Worm (Caenorhabditis elegans): ENCODE measurements around the gene Y17D7B.4.

Y17D7B.4 gene

DNA sequence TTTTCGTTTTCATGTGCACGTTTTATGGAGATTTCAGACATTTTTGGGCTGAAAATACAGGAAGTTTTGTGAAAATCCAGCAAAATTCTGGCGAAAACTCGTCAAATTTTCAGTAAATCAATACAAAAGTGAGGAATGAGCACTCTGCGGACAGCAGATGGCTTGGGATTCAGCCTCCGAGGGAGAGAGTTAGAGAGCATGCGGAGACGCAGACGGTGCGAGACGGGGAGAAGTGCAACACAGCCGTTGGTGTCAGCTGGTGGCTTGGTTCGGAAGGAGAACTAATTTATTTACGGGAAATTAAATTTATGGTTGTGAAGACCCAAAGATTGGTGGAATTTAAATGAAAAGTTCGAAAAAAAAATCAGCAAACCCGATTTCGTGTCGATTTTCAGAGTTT, 32.1 kb upstream of the Y17D7B.4 start, which contains the start of gene C54E10.6:
Gene C54E10.6 (minus strand): TSS at position 109 of the 400 bp plus-strand sequence.
- peak; percentile 16 for TF ChIP-seq ces-1 (GFP tag; optimal IDR thresholded peaks at IDR 0.05)
- no peak for TF ChIP-seq R02D3.7 (tag; optimal IDR thresholded peaks at IDR 0.05)
- no peak for TF ChIP-seq Y75B8A.6 (GFP tag; IDR thresholded peaks at IDR 0.05)
- no peak for TF ChIP-seq mxl-2 (GFP tag; conservative IDR thresholded peaks at IDR 0.05)
- TF ChIP-seq hlh-30 (tag; optimal IDR thresholded peaks at IDR 0.05; ENCODE audit: insufficient read depth) = peak; percentile 18
- no peak for TF ChIP-seq dmd-8 (GFP tag; IDR thresholded peaks at IDR 0.05)
- TF ChIP-seq zfp-3 (GFP tag; conservative IDR thresholded peaks at IDR 0.05) = no peak
- TF ChIP-seq lin-15B (tag; optimal IDR thresholded peaks at IDR 0.05) = no peak
- peak; percentile 4 for TF ChIP-seq hlh-11 (tag; optimal IDR thresholded peaks at IDR 0.05)
- no peak for TF ChIP-seq snpc-4 (tag; optimal IDR thresholded peaks at IDR 0.05)
- TF ChIP-seq nhr-237 (tag; optimal IDR thresholded peaks at IDR 0.05) = no peak
- TF ChIP-seq hmg-1.1 (GFP tag; IDR thresholded peaks at IDR 0.05) = peak; percentile 57; the same call in 1 of the 2 replicates
- TF ChIP-seq lin-13 (GFP tag; optimal IDR thresholded peaks at IDR 0.05) = no peak
- no peak for TF ChIP-seq nhr-111 (GFP tag; optimal IDR thresholded peaks at IDR 0.05)
- no peak for TF ChIP-seq lin-1 (GFP tag; IDR thresholded peaks at IDR 0.05)
- no peak for TF ChIP-seq lin-38 (GFP tag; IDR thresholded peaks at IDR 0.05)
- TF ChIP-seq tag-97 (GFP tag; IDR thresholded peaks at IDR 0.05) = no peak

DNA sequence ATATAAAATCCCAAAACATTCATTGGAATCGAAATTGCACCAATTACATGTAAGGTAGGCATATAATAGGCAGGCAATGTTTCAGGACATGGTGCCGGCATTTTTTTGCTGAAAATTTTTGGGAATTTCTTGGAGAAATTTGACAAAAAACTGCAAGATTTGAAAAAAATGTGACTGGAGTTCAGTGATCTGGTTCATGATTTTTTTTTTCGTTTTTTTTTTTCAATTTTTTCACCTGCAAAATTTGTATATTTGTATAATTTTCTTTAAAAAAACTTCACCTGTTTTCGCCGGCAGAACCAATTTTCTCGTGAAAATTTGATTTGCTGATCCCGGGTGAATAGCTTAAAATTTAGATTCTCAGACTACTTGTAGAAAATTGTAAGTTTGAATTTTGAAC, 29.9 kb upstream of the Y17D7B.4 start, which contains the start of gene sri-10:
Gene sri-10 (minus strand): TSS at position 101 of the 400 bp plus-strand sequence.
- no peak for TF ChIP-seq gei-8 (GFP tag; optimal IDR thresholded peaks at IDR 0.05)
- no peak for TF ChIP-seq mes-2 (tag; optimal IDR thresholded peaks at IDR 0.05; ENCODE audit: poor library complexity, severe bottlenecking)
- no peak for TF ChIP-seq tag-97 (GFP tag; IDR thresholded peaks at IDR 0.05)
- no peak for TF ChIP-seq fos-1 (tag; optimal IDR thresholded peaks at IDR 0.05)

DNA sequence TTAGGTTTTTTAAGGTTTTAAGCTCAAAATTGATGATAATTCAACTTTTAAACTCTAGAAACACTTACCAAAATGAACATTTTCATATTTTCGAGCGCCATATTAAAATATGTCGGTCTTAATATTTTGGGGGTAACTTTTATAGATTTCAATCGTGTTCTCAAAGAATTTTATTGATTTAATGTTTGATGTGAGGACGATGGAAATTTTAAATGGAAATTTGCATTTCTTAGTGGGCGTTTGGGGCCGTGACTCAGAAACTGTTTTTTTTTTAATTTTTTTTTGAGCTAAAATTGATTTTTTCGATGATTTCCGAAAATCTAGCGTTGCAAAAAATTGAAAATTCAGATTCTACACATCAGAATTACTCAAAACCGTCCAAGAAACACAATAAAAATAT, 26.8 kb upstream of the Y17D7B.4 start, which contains the start of gene C54E10.10:
Gene C54E10.10 (minus strand): TSS at position 101 of the 400 bp plus-strand sequence.
- no peak for TF ChIP-seq lin-1 (GFP tag; IDR thresholded peaks at IDR 0.05)
- TF ChIP-seq sdz-12 (GFP tag; optimal IDR thresholded peaks at IDR 0.05) = no peak

- TF ChIP-seq F49E8.2 (tag; optimal IDR thresholded peaks at IDR 0.05; ENCODE audit: borderline replicate concordance) = no peak
- TF ChIP-seq daf-16 (GFP tag; optimal IDR thresholded peaks at IDR 0.05) = no peak
- TF ChIP-seq daf-16 (tag; optimal IDR thresholded peaks at IDR 0.05) = no peak
- TF ChIP-seq pha-4 (GFP tag; IDR thresholded peaks at IDR 0.05) = no peak
- no peak for TF ChIP-seq pha-4 (tag; optimal IDR thresholded peaks at IDR 0.05)
- TF ChIP-seq F10B5.3 (tag; optimal IDR thresholded peaks at IDR 0.05) = no peak
- no peak for TF ChIP-seq unc-39 (tag; optimal IDR thresholded peaks at IDR 0.05)
- no peak for TF ChIP-seq aha-1 (tag)
- no peak for TF ChIP-seq R02D3.7 (tag; optimal IDR thresholded peaks at IDR 0.05)
- no peak for TF ChIP-seq duxl-1 (tag; optimal IDR thresholded peaks at IDR 0.05; ENCODE audit: poor library complexity)
- TF ChIP-seq mxl-2 (GFP tag; conservative IDR thresholded peaks at IDR 0.05) = no peak
- no peak for TF ChIP-seq fkh-10 (GFP tag; optimal IDR thresholded peaks at IDR 0.05)
- no peak for TF ChIP-seq daf-8 (GFP tag; IDR thresholded peaks at IDR 0.05)
- TF ChIP-seq zfp-3 (GFP tag; conservative IDR thresholded peaks at IDR 0.05) = no peak
- no peak for TF ChIP-seq tag-97 (GFP tag; IDR thresholded peaks at IDR 0.05)
- TF ChIP-seq F26F4.8 (GFP tag; conservative IDR thresholded peaks at IDR 0.05) = no peak
- no peak for TF ChIP-seq ztf-7 (tag; optimal IDR thresholded peaks at IDR 0.05)
- TF ChIP-seq dmd-9 (GFP tag; IDR thresholded peaks at IDR 0.05) = no peak
- TF ChIP-seq jun-1 (tag; optimal IDR thresholded peaks at IDR 0.05) = no peak
Measured at ce11 chrV:18802077-18802476, 25.6 kb upstream of the Y17D7B.4 start, which contains the start of gene C54E10.11. C54E10.11 (minus strand) TSS chrV:18802177.

All from whole organism, L4 larva.